Worm (Caenorhabditis elegans) whole organism, L1 larva: ENCODE measurements around the gene F52G3.7.

Experiments used
- C04F5.9 ChIP-seq: sonication (generic microtip); optimal IDR thresholded peaks from 2 replicates; lab custom pipeline; 2016; ENCODE audit warnings: missing genetic modification characterization, missing compliant biosample characterization
- C16A3.4 ChIP-seq: fragments of 150-350 bp; optimal IDR thresholded peaks from 2 replicates; lab custom pipeline; 2014; ENCODE audit warnings: missing biosample characterization, missing genetic modification characterization
- F16B12.6 ChIP-seq: fragments of 150-350 bp; optimal IDR thresholded peaks from 2 replicates; lab custom pipeline; 2014; ENCODE audit warnings: missing biosample characterization, missing genetic modification characterization
- aha-1 ChIP-seq: fragments of 150-350 bp; optimal IDR thresholded peaks from 2 replicates; lab custom pipeline; 2014; ENCODE audit warnings: missing biosample characterization, missing genetic modification characterization
- aly-2 ChIP-seq: fragments of 150-350 bp; optimal IDR thresholded peaks from 2 replicates; lab custom pipeline; 2014; ENCODE audit warnings: missing biosample characterization, missing genetic modification characterization
- ceh-8 ChIP-seq: fragments of 200-800 bp; sonication (Bioruptor generic); optimal IDR thresholded peaks from 2 replicates; lab custom pipeline; 2018; ENCODE audit warnings: mild to moderate bottlenecking, missing genetic modification characterization, moderate library complexity, missing compliant biosample characterization
- ceh-82 ChIP-seq, 3 experiments: fragments of 150-350 bp in 1 of 3; sonication (generic microtip) in 2 of 3; optimal IDR thresholded peaks; 2 replicates each; lab custom pipeline; 2014 to 2017; ENCODE audit warnings: missing biosample characterization in 3 of 3, missing genetic modification characterization in 3 of 3
- dpl-1 ChIP-seq, 3 experiments: fragments of 150-350 bp in 2 of 3; sonication (generic microtip) in 1 of 3; optimal IDR thresholded peaks; 2 replicates each; lab custom pipeline; 2014 to 2017; ENCODE audit warnings: missing biosample characterization in 3 of 3, missing genetic modification characterization in 3 of 3, missing genetic modification reagents in 3 of 3
- dsc-1 ChIP-seq: sonication (generic microtip); optimal IDR thresholded peaks from 2 replicates; lab custom pipeline; 2016; ENCODE audit warnings: mild to moderate bottlenecking, missing genetic modification characterization, missing compliant biosample characterization
- egl-13 ChIP-seq: sonication (generic microtip); optimal IDR thresholded peaks from 2 replicates; lab custom pipeline; 2016; ENCODE audit warnings: missing genotype, missing genetic modification reagents, missing genetic modification characterization, missing compliant biosample characterization
- elt-2 ChIP-seq: sonication (generic microtip); optimal IDR thresholded peaks from 2 replicates; lab custom pipeline; 2016; ENCODE audit warnings: missing genetic modification characterization, mild to moderate bottlenecking, inconsistent platforms, missing compliant biosample characterization, missing genetic modification reagents
- elt-3 ChIP-seq, 6 experiments: fragments of 150-350 bp in 1 of 6; sonication (generic microtip); optimal IDR thresholded peaks; 2 replicates each; lab custom pipeline; 2017 to 2018; ENCODE audit warnings: missing biosample characterization in 6 of 6, missing genetic modification characterization in 6 of 6, inconsistent platforms in 1 of 6
- ets-5 ChIP-seq: fragments of 200-800 bp; sonication (Bioruptor generic); IDR thresholded peaks from 2 replicates; pipeline ENCODE4 v1.3.6; 2022; ENCODE audit warnings: missing genetic modification characterization, missing compliant biosample characterization
- fkh-10 ChIP-seq: sonication (generic microtip); optimal IDR thresholded peaks from 2 replicates; lab custom pipeline; 2017; ENCODE audit warnings: missing biosample characterization, missing genetic modification reagents, missing genetic modification characterization
- fkh-8 ChIP-seq: sonication (generic microtip); optimal IDR thresholded peaks from 2 replicates; lab custom pipeline; 2016; ENCODE audit warnings: mild to moderate bottlenecking, missing genetic modification characterization, missing compliant biosample characterization
- fos-1 ChIP-seq: fragments of 150-350 bp; optimal IDR thresholded peaks from 2 replicates; lab custom pipeline; 2014; ENCODE audit warnings: missing biosample characterization, missing genetic modification characterization
- hlh-17 ChIP-seq: fragments of 200-800 bp; sonication (Bioruptor generic); optimal IDR thresholded peaks from 2 replicates; lab custom pipeline; 2018; ENCODE audit warnings: missing genetic modification characterization, mild to moderate bottlenecking, missing compliant biosample characterization, moderate library complexity, borderline replicate concordance
- hlh-4 ChIP-seq: sonication (generic microtip); optimal IDR thresholded peaks from 2 replicates; lab custom pipeline; 2016; ENCODE audit warnings: mild to moderate bottlenecking, missing genetic modification characterization, missing compliant biosample characterization
- isw-1 ChIP-seq: fragments of 200-800 bp; sonication (Bioruptor generic); IDR thresholded peaks from 2 replicates; pipeline ENCODE4 v1.3.6; 2022; ENCODE audit warnings: missing genetic modification characterization, missing compliant biosample characterization
- lin-13 ChIP-seq: fragments of 150-350 bp; optimal IDR thresholded peaks from 2 replicates; lab custom pipeline; 2014; ENCODE audit warnings: missing biosample characterization, missing genetic modification reagents, missing genetic modification characterization
- lin-15B ChIP-seq: fragments of 150-350 bp; sonication (generic microtip); optimal IDR thresholded peaks from 3 replicates; lab custom pipeline; 2014; ENCODE audit warnings: missing biosample characterization, missing genetic modification characterization
- lin-35 ChIP-seq, 2 experiments: fragments of 150-350 bp; optimal IDR thresholded peaks; 2 replicates each; lab custom pipeline; 2014; ENCODE audit warnings: missing biosample characterization in 2 of 2, missing genetic modification characterization in 2 of 2, missing genetic modification reagents in 2 of 2
- mdl-1 ChIP-seq, 2 experiments: fragments of 150-350 bp; optimal IDR thresholded peaks; 2 replicates each; lab custom pipeline; 2014 to 2017; ENCODE audit warnings: missing biosample characterization in 2 of 2, missing genetic modification characterization in 2 of 2, inconsistent platforms in 1 of 2
- mep-1 ChIP-seq: fragments of 150-350 bp; optimal IDR thresholded peaks from 2 replicates; lab custom pipeline; 2014; ENCODE audit warnings: missing biosample characterization, missing genetic modification characterization
- nhr-19 ChIP-seq: fragments of 200-800 bp; sonication (Bioruptor generic); conservative IDR thresholded peaks from 2 replicates; pipeline ENCODE4 v1.3.6; 2022; ENCODE audit warnings: missing genetic modification characterization, missing compliant biosample characterization
- nhr-20 ChIP-seq: sonication (generic microtip); optimal IDR thresholded peaks from 2 replicates; lab custom pipeline; 2016; ENCODE audit warnings: mild to moderate bottlenecking, missing genetic modification characterization, missing compliant biosample characterization
- nhr-28 ChIP-seq: fragments of 150-350 bp; optimal IDR thresholded peaks from 2 replicates; lab custom pipeline; 2014; ENCODE audit warnings: missing biosample characterization, missing genetic modification characterization
- nhr-47 ChIP-seq: sonication (generic microtip); optimal IDR thresholded peaks from 2 replicates; lab custom pipeline; 2016; ENCODE audit warnings: mild to moderate bottlenecking, missing genetic modification characterization, moderate library complexity, missing compliant biosample characterization
- nhr-71 ChIP-seq: sonication (generic microtip); optimal IDR thresholded peaks from 2 replicates; lab custom pipeline; 2016; ENCODE audit warnings: mild to moderate bottlenecking, missing genetic modification characterization, moderate library complexity, missing compliant biosample characterization
- nhr-85 ChIP-seq: sonication (generic microtip); peaks from one replicate; lab custom pipeline; 2016; ENCODE audit warnings: missing genetic modification characterization, inconsistent platforms, missing compliant biosample characterization
- nhr-90 ChIP-seq: sonication (generic microtip); optimal IDR thresholded peaks from 2 replicates; lab custom pipeline; 2016; ENCODE audit warnings: mild to moderate bottlenecking, missing genetic modification characterization, missing compliant biosample characterization; ENCODE audit not compliant: poor library complexity
- pax-3 ChIP-seq: fragments of 200-800 bp; sonication (Bioruptor generic); optimal IDR thresholded peaks from 2 replicates; lab custom pipeline; 2018; ENCODE audit warnings: mild to moderate bottlenecking, missing genetic modification characterization, moderate library complexity, missing compliant biosample characterization
- pqm-1 ChIP-seq: sonication (generic microtip); optimal IDR thresholded peaks from 3 replicates; lab custom pipeline; 2017; ENCODE audit warnings: missing biosample characterization, missing genetic modification characterization
- rnt-1 ChIP-seq: sonication (generic microtip); optimal IDR thresholded peaks from 2 replicates; lab custom pipeline; 2016; ENCODE audit warnings: mild to moderate bottlenecking, missing genetic modification characterization, moderate library complexity, missing compliant biosample characterization
- skn-1 ChIP-seq: fragments of 150-350 bp; optimal IDR thresholded peaks from 2 replicates; lab custom pipeline; 2014; ENCODE audit warnings: missing biosample characterization, missing genetic modification characterization
- snu-23 ChIP-seq: sonication (generic microtip); optimal IDR thresholded peaks from 2 replicates; lab custom pipeline; 2016; ENCODE audit warnings: missing genetic modification characterization, missing compliant biosample characterization
- swsn-7 ChIP-seq: sonication (generic microtip); optimal IDR thresholded peaks from 2 replicates; lab custom pipeline; 2016; ENCODE audit warnings: missing genetic modification characterization, missing compliant biosample characterization
- unc-130 ChIP-seq: fragments of 150-350 bp; optimal IDR thresholded peaks from 2 replicates; lab custom pipeline; 2017; ENCODE audit warnings: missing biosample characterization, missing genetic modification characterization, inconsistent platforms
- unc-86 ChIP-seq: sonication (generic microtip); optimal IDR thresholded peaks from 2 replicates; lab custom pipeline; 2016; ENCODE audit warnings: missing genetic modification characterization, missing compliant biosample characterization
- xbp-1 ChIP-seq: sonication (generic microtip); optimal IDR thresholded peaks from 2 replicates; lab custom pipeline; 2016; ENCODE audit warnings: missing genetic modification characterization, missing compliant biosample characterization
- zip-4 ChIP-seq: fragments of 200-800 bp; sonication (Bioruptor generic); optimal IDR thresholded peaks from 2 replicates; lab custom pipeline; 2018; ENCODE audit warnings: mild to moderate bottlenecking, missing genetic modification characterization, moderate library complexity, missing compliant biosample characterization
- ztf-11 ChIP-seq, 2 experiments: sonication (generic microtip); optimal IDR thresholded peaks; 2 replicates each; lab custom pipeline; 2016 to 2017; ENCODE audit warnings: missing genetic modification characterization in 2 of 2, missing biosample characterization in 1 of 2, missing compliant biosample characterization in 1 of 2

Gene F52G3.7

ce11 chrX:16928087-16928486 is 35.6 kb upstream of the F52G3.7 start:
- TF ChIP-seq elt-2 (tag; lab: Kevin White, UChicago) (no peak), hlh-4 (tag; lab: Kevin White, UChicago) (no peak), swsn-7 (tag; lab: Kevin White, UChicago) (peak; percentile 33), ceh-8 (GFP tag; lab: Kevin White, UChicago) (peak; percentile 11), mdl-1 (tag; optimal IDR thresholded peaks at IDR 0.05; lab: Kevin White, UChicago) (peak in 1 of 2 experiments; percentile 18), rnt-1 (tag; lab: Kevin White, UChicago) (peak; percentile 44), snu-23 (GFP tag; lab: Kevin White, UChicago) (peak; percentile 50), nhr-19 (GFP tag; lab: Robert Waterston, UW) (peak; percentile 41), lin-13 (GFP tag; lab: Kevin White, UChicago) (peak; percentile 35), zip-4 (GFP tag; lab: Kevin White, UChicago) (no peak), nhr-85 (tag; lab: Kevin White, UChicago) (peak; percentile 34), xbp-1 (no peak), ceh-82 (tag; optimal IDR thresholded peaks at IDR 0.05; lab: Kevin White, UChicago) (peak in 1 of 3 experiments; percentile 63), nhr-20 (tag; lab: Kevin White, UChicago) (peak; percentile 26), pqm-1 (tag; lab: Kevin White, UChicago) (no peak), F16B12.6 (no peak), nhr-90 (tag; lab: Kevin White, UChicago) (peak; percentile 40), aha-1 (tag; lab: Kevin White, UChicago) (no peak), mep-1 (tag; lab: Kevin White, UChicago) (peak; percentile 60), lin-35 (GFP tag; optimal IDR thresholded peaks at IDR 0.05; lab: Kevin White, UChicago) (peak; percentile 23 to 34), C16A3.4 (tag; lab: Kevin White, UChicago) (peak; percentile 35), elt-3 (tag; optimal IDR thresholded peaks at IDR 0.05; lab: Kevin White, UChicago) (no peak), fos-1 (tag; lab: Kevin White, UChicago) (no peak), hlh-17 (GFP tag; lab: Kevin White, UChicago) (no peak), fkh-8 (peak; percentile 64), lin-15B (tag; lab: Kevin White, UChicago) (no peak), pax-3 (tag; lab: Kevin White, UChicago) (no peak), dpl-1 (GFP tag; optimal IDR thresholded peaks at IDR 0.05; lab: Kevin White, UChicago) (no peak), nhr-47 (tag; lab: Kevin White, UChicago) (peak; percentile 61), aly-2 (tag; lab: Kevin White, UChicago) (no peak), isw-1 (no peak), egl-13 (tag; lab: Kevin White, UChicago) (peak; percentile 49), ztf-11 (tag; optimal IDR thresholded peaks at IDR 0.05; lab: Kevin White, UChicago) (no peak), nhr-71 (tag; lab: Kevin White, UChicago) (peak; percentile 53), nhr-28 (tag; lab: Kevin White, UChicago) (no peak), ets-5 (GFP tag; lab: Robert Waterston, UW) (no peak), unc-130 (tag; lab: Kevin White, UChicago) (no peak), dsc-1 (peak; percentile 54), C04F5.9 (tag; lab: Kevin White, UChicago) (no peak), unc-86 (tag; lab: Kevin White, UChicago) (peak; percentile 20), fkh-10 (peak; percentile 29), skn-1 (tag; lab: Kevin White, UChicago) (peak; percentile 16)
